Fruit fly (Drosophila melanogaster) whole organism, embryonic: ENCODE measurements around the gene HIP-R.

Experiments
- Bgb ChIP-seq: fragments of 200-800 bp; sonication (Bioruptor generic); IDR thresholded peaks from 2 replicates; pipeline ENCODE4 v1.3.6; 2022; ENCODE audit warnings: missing biosample characterization, missing genetic modification characterization; ENCODE audit not compliant: partially characterized antibody
- CG1024 ChIP-seq: fragments of 200-800 bp; sonication (Bioruptor generic); IDR thresholded peaks from 2 replicates; pipeline ENCODE4 v1.3.6; 2022; ENCODE audit warnings: missing biosample characterization, missing genetic modification characterization
- CG10321 ChIP-seq: fragments of 200-800 bp; sonication (Bioruptor generic); IDR thresholded peaks from 2 replicates; pipeline ENCODE4 v1.3.6; 2022; ENCODE audit warnings: missing biosample characterization, missing genetic modification characterization
- CG10462 ChIP-seq: fragments of 200-800 bp; sonication (Bioruptor generic); optimal IDR thresholded peaks from 2 replicates; lab custom pipeline; 2016; ENCODE audit warnings: missing biosample characterization, missing genetic modification characterization
- CG11247 ChIP-seq: fragments of 200-800 bp; sonication (Bioruptor generic); IDR thresholded peaks from 2 replicates; pipeline ENCODE4 v1.3.6; 2022; ENCODE audit warnings: missing biosample characterization, missing genetic modification characterization
- CG11504 ChIP-seq: fragments of 200-800 bp; sonication (Bioruptor generic); optimal IDR thresholded peaks from 3 replicates; lab custom pipeline; 2019; ENCODE audit warnings: missing biosample characterization, mild to moderate bottlenecking, missing genetic modification characterization, moderate library complexity
- CG12299 ChIP-seq: fragments of 200-800 bp; sonication (Bioruptor generic); optimal IDR thresholded peaks from 2 replicates; lab custom pipeline; 2018; ENCODE audit warnings: missing biosample characterization, mild to moderate bottlenecking, missing genetic modification characterization
- CG13424 ChIP-seq: fragments of 200-800 bp; sonication (Bioruptor generic); optimal IDR thresholded peaks from 2 replicates; lab custom pipeline; 2019; ENCODE audit warnings: missing biosample characterization, mild to moderate bottlenecking, missing genetic modification characterization, moderate library complexity
- CG15514 ChIP-seq: fragments of 200-800 bp; sonication (Bioruptor generic); optimal IDR thresholded peaks from 3 replicates; lab custom pipeline; 2017; ENCODE audit warnings: missing biosample characterization, missing genetic modification characterization, mild to moderate bottlenecking, moderate library complexity, missing genetic modification reagents
- CG17612 ChIP-seq: fragments of 200-800 bp; sonication (Bioruptor generic); IDR thresholded peaks from 2 replicates; pipeline ENCODE4 v1.3.6; 2022; ENCODE audit warnings: missing biosample characterization, missing genetic modification characterization
- CG17829 ChIP-seq: fragments of 200-800 bp; optimal IDR thresholded peaks from 2 replicates; lab custom pipeline; 2019; ENCODE audit warnings: missing biosample characterization, mild to moderate bottlenecking, missing genetic modification characterization, moderate library complexity
- CG2199 ChIP-seq: fragments of 200-800 bp; sonication (Bioruptor generic); IDR thresholded peaks from 3 replicates; pipeline ENCODE4 v1.3.6; 2022; ENCODE audit warnings: missing biosample characterization, missing genetic modification characterization
- CG3281 ChIP-seq: fragments of 200-800 bp; sonication (Bioruptor generic); optimal IDR thresholded peaks from 3 replicates; lab custom pipeline; 2017; ENCODE audit warnings: missing biosample characterization, mild to moderate bottlenecking, missing genetic modification characterization
- CG34224 ChIP-seq: fragments of 200-800 bp; sonication (Bioruptor generic); IDR thresholded peaks from 3 replicates; pipeline ENCODE4 v1.3.6; 2022; ENCODE audit warnings: missing biosample characterization, missing genetic modification characterization; ENCODE audit not compliant: partially characterized antibody
- CG42726 ChIP-seq: fragments of 200-800 bp; sonication (Bioruptor generic); IDR thresholded peaks from 2 replicates; pipeline ENCODE4 v1.3.6; 2022; ENCODE audit warnings: missing biosample characterization, missing genetic modification characterization; ENCODE audit not compliant: partially characterized antibody
- CG4282 ChIP-seq: fragments of 200-800 bp; sonication (Bioruptor generic); optimal IDR thresholded peaks from 2 replicates; lab custom pipeline; 2016; ENCODE audit warnings: missing biosample characterization, missing genetic modification characterization
- CG6175 ChIP-seq: fragments of 200-800 bp; sonication (Bioruptor generic); IDR thresholded peaks from 3 replicates; pipeline ENCODE4 v1.3.6; 2022; ENCODE audit warnings: missing biosample characterization, missing genetic modification characterization
- CG6654 ChIP-seq: fragments of 200-800 bp; sonication (Bioruptor generic); optimal IDR thresholded peaks from 2 replicates; lab custom pipeline; 2017; ENCODE audit warnings: missing biosample characterization, mild to moderate bottlenecking, missing genetic modification characterization
- CG9609 ChIP-seq: fragments of 200-800 bp; sonication (Bioruptor generic); optimal IDR thresholded peaks from 3 replicates; lab custom pipeline; 2016; ENCODE audit warnings: missing biosample characterization, missing genetic modification characterization
- CG9727 ChIP-seq: fragments of 200-800 bp; sonication (Bioruptor generic); optimal IDR thresholded peaks from 3 replicates; lab custom pipeline; 2017; ENCODE audit warnings: missing biosample characterization, mild to moderate bottlenecking, missing genetic modification characterization
- CG9876 ChIP-seq: fragments of 200-800 bp; sonication (Bioruptor generic); optimal IDR thresholded peaks from 2 replicates; lab custom pipeline; 2016; ENCODE audit warnings: missing biosample characterization, missing genetic modification characterization
- Deaf1 ChIP-seq: fragments of 200-800 bp; optimal IDR thresholded peaks from 3 replicates; lab custom pipeline; 2019; ENCODE audit warnings: missing biosample characterization, mild to moderate bottlenecking, missing genetic modification characterization, moderate library complexity
- Fer2 ChIP-seq: fragments of 200-800 bp; sonication (Bioruptor generic); optimal IDR thresholded peaks from 2 replicates; lab custom pipeline; 2018; ENCODE audit warnings: missing biosample characterization, mild to moderate bottlenecking, missing genetic modification characterization, moderate library complexity
- H15 ChIP-seq: fragments of 200-800 bp; sonication (Bioruptor generic); IDR thresholded peaks from 3 replicates; pipeline ENCODE4 v1.3.6; 2022; ENCODE audit warnings: missing biosample characterization, missing genetic modification characterization
- H2.0 ChIP-seq: fragments of 200-800 bp; sonication (Bioruptor generic); IDR thresholded peaks from 2 replicates; pipeline ENCODE4 v1.3.6; 2022; ENCODE audit warnings: missing biosample characterization, missing genetic modification characterization
- HLH4C ChIP-seq: fragments of 200-800 bp; sonication (Bioruptor generic); IDR thresholded peaks from 3 replicates; pipeline ENCODE4 v1.3.6; 2022; ENCODE audit warnings: missing biosample characterization, missing genetic modification characterization; ENCODE audit not compliant: partially characterized antibody
- Hmr ChIP-seq: fragments of 200-800 bp; sonication (Bioruptor generic); optimal IDR thresholded peaks from 3 replicates; lab custom pipeline; 2017; ENCODE audit warnings: mild to moderate bottlenecking, missing biosample characterization, missing genetic modification reagents, missing genetic modification characterization
- Hr51 ChIP-seq, 2 experiments: fragments of 200-800 bp; sonication (Bioruptor generic); optimal IDR thresholded peaks; 2 replicates in 1 of 2; 3 replicates in 1 of 2; lab custom pipeline; 2016 to 2018; ENCODE audit warnings: missing biosample characterization in 2 of 2, missing genetic modification characterization in 2 of 2, mild to moderate bottlenecking in 1 of 2, moderate library complexity in 1 of 2
- MBD-R2 ChIP-seq: fragments of 200-800 bp; sonication (Bioruptor generic); IDR thresholded peaks from 2 replicates; pipeline ENCODE4 v1.3.6; 2022; ENCODE audit warnings: missing biosample characterization, missing genetic modification characterization
- Optix ChIP-seq: fragments of 200-800 bp; sonication (Bioruptor generic); IDR thresholded peaks from 3 replicates; pipeline ENCODE4 v1.3.6; 2022; ENCODE audit warnings: missing biosample characterization, missing genetic modification characterization
- Ptx1 ChIP-seq: fragments of 200-800 bp; sonication (Bioruptor generic); IDR thresholded peaks from 2 replicates; pipeline ENCODE4 v1.3.6; 2022; ENCODE audit warnings: missing biosample characterization, missing genetic modification characterization
- Six4 ChIP-seq: fragments of 200-800 bp; sonication (Bioruptor generic); optimal IDR thresholded peaks from 2 replicates; lab custom pipeline; 2016; ENCODE audit warnings: missing biosample characterization, missing genetic modification characterization
- Spps ChIP-seq: fragments of 200-800 bp; sonication (Bioruptor generic); optimal IDR thresholded peaks from 2 replicates; lab custom pipeline; 2018; ENCODE audit warnings: missing biosample characterization, mild to moderate bottlenecking, missing genetic modification characterization
- Sry-δ ChIP-seq: fragments of 200-800 bp; sonication (Bioruptor generic); optimal IDR thresholded peaks from 2 replicates; lab custom pipeline; 2016; ENCODE audit warnings: missing biosample characterization, missing genetic modification characterization
- Trl ChIP-seq, 3 experiments: fragments of >200 bp in 2 of 3; fragments of 200-800 bp in 1 of 3; sonication (Bioruptor generic) in 1 of 3; optimal IDR thresholded peaks; 2 replicates in 1 of 3; 3 replicates in 2 of 3; lab custom pipeline; 2016 to 2017; ENCODE audit warnings: missing biosample characterization in 1 of 3, missing genetic modification characterization in 1 of 3
- ase ChIP-seq: fragments of 200-800 bp; sonication (Bioruptor generic); IDR thresholded peaks from 3 replicates; pipeline ENCODE4 v1.3.6; 2022; ENCODE audit warnings: missing biosample characterization, missing genetic modification characterization
- da ChIP-seq: fragments of 200-800 bp; sonication (Bioruptor generic); optimal IDR thresholded peaks from 2 replicates; lab custom pipeline; 2016; ENCODE audit warnings: missing biosample characterization, missing genetic modification characterization
- esg ChIP-seq: fragments of 200-800 bp; sonication (Bioruptor generic); conservative IDR thresholded peaks from 2 replicates; pipeline ENCODE4 v1.3.6; 2022; ENCODE audit warnings: missing biosample characterization, missing genetic modification characterization
- fd3F ChIP-seq: fragments of 200-800 bp; sonication (Bioruptor generic); optimal IDR thresholded peaks from 2 replicates; lab custom pipeline; 2018; ENCODE audit warnings: missing biosample characterization, mild to moderate bottlenecking, missing genetic modification characterization, moderate library complexity
- gsb-n ChIP-seq: fragments of 200-800 bp; sonication (Bioruptor generic); optimal IDR thresholded peaks from 3 replicates; lab custom pipeline; 2018; ENCODE audit warnings: missing biosample characterization, mild to moderate bottlenecking, missing genetic modification characterization
- h ChIP-seq: fragments of >200 bp; optimal IDR thresholded peaks from 2 replicates; lab custom pipeline; 2017
- insv ChIP-seq, 2 experiments: fragments of 200-800 bp; sonication (Bioruptor generic); optimal IDR thresholded peaks; 3 replicates each; lab custom pipeline; 2016 to 2018; ENCODE audit warnings: missing biosample characterization in 2 of 2, missing genetic modification characterization in 2 of 2
- luna ChIP-seq: fragments of 200-800 bp; sonication (Bioruptor generic); optimal IDR thresholded peaks from 2 replicates; lab custom pipeline; 2016; ENCODE audit warnings: missing biosample characterization, missing genetic modification characterization
- pan ChIP-seq, 4 experiments: fragments of >200 bp in 3 of 4; fragments of 200-800 bp in 1 of 4; sonication (Bioruptor generic) in 1 of 4; optimal IDR thresholded peaks in 3 of 4; IDR thresholded peaks in 1 of 4; 2 replicates each; pipeline versions ENCODE4 v1.3.6 to Lab custom; 2017 to 2022; ENCODE audit warnings: missing biosample characterization in 2 of 4, missing genetic modification characterization in 2 of 4, mixed read lengths in 1 of 4
- seq ChIP-seq: fragments of 200-800 bp; sonication (Bioruptor generic); IDR thresholded peaks from 2 replicates; pipeline ENCODE4 v1.3.6; 2022; ENCODE audit warnings: missing biosample characterization, missing genetic modification characterization
- sqz ChIP-seq: fragments of 200-800 bp; sonication (Bioruptor generic); optimal IDR thresholded peaks from 3 replicates; lab custom pipeline; 2018; ENCODE audit warnings: missing biosample characterization, mild to moderate bottlenecking, missing genetic modification characterization
- ssp ChIP-seq: fragments of 200-800 bp; sonication (Bioruptor generic); IDR thresholded peaks from 2 replicates; pipeline ENCODE4 v1.3.6; 2022; ENCODE audit warnings: missing biosample characterization, missing genetic modification characterization

The HIP-R gene

dm6 chrX:3750232-3751075, 39.3 kb upstream of the HIP-R start (continued):
- TF ChIP-seq Sry-δ (GFP tag; lab: Kevin White, UChicago) (peak; percentile 38), CG10462 (peak; percentile 61), H2.0 (GFP tag; lab: Robert Waterston, UW) (peak; percentile 83), fd3F (peak; percentile 87), Fer2 (tag; lab: Kevin White, UChicago) (peak; percentile 80), pan (optimal IDR thresholded peaks at IDR 0.05; lab: Kevin White, UChicago) (no peak), pan (GFP tag; optimal IDR thresholded peaks at IDR 0.05 in 1 of 2, IDR thresholded peaks at IDR 0.05 in 1 of 2) (peak in 1 of 2 experiments; percentile 90), CG12299 (tag; lab: Kevin White, UChicago) (peak; percentile 86), CG42726 (GFP tag; lab: Robert Waterston, UW) (no peak), ssp (GFP tag; lab: Robert Waterston, UW) (peak; percentile 79), CG2199 (GFP tag; lab: Robert Waterston, UW) (peak; percentile 79; the same call in 1 of the 3 replicates), Spps (peak; percentile 72), Deaf1 (tag; lab: Kevin White, UChicago) (no peak), Six4 (GFP tag; lab: Kevin White, UChicago) (peak; percentile 71), h (lab: Kevin White, UChicago) (no peak), CG3281 (peak; percentile 83), seq (GFP tag; lab: Robert Waterston, UW) (peak; percentile 77), CG11247 (GFP tag; lab: Robert Waterston, UW) (peak; percentile 84), Hr51 (GFP tag; optimal IDR thresholded peaks at IDR 0.05; lab: Kevin White, UChicago) (peak; percentile 71 to 90), Bgb (0 out of 2 replicates have a peak, but pooled peaks have one; percentile 14), Hmr (GFP tag; lab: Kevin White, UChicago) (peak; percentile 88), CG1024 (GFP tag; lab: Robert Waterston, UW) (peak; percentile 52; the same call in 1 of the 2 replicates), insv (GFP tag; optimal IDR thresholded peaks at IDR 0.05; lab: Kevin White, UChicago) (peak in 1 of 2 experiments; percentile 47), CG11504 (peak; percentile 90), CG17612 (GFP tag; lab: Robert Waterston, UW) (peak; percentile 56), CG9876 (GFP tag; lab: Kevin White, UChicago) (peak; percentile 64), MBD-R2 (GFP tag; lab: Robert Waterston, UW) (peak; percentile 71), CG6654 (GFP tag; lab: Kevin White, UChicago) (peak; percentile 74), H15 (GFP tag; lab: Robert Waterston, UW) (peak; percentile 77), luna (no peak), CG13424 (tag; lab: Kevin White, UChicago) (peak; percentile 89), Ptx1 (GFP tag; lab: Robert Waterston, UW) (peak; percentile 93), esg (GFP tag; lab: Robert Waterston, UW) (peak; percentile 89), CG9727 (peak; percentile 73), Trl (optimal IDR thresholded peaks at IDR 0.05; lab: Kevin White, UChicago) (no peak), Trl (GFP tag; optimal IDR thresholded peaks at IDR 0.05; lab: Kevin White, UChicago) (peak; percentile 81), CG10321 (no peak), ase (GFP tag; lab: Robert Waterston, UW) (peak; percentile 78), CG17829 (tag; lab: Kevin White, UChicago) (peak; percentile 81), gsb-n (tag; lab: Kevin White, UChicago) (peak; percentile 80), CG6175 (GFP tag; lab: Robert Waterston, UW) (peak; percentile 39; the same call in 2 of the 3 replicates), sqz (GFP tag; lab: Kevin White, UChicago) (peak; percentile 12), da (peak; percentile 43), HLH4C (GFP tag; lab: Robert Waterston, UW) (no peak), CG9609 (peak; percentile 76), CG15514 (GFP tag; lab: Kevin White, UChicago) (peak; percentile 71), CG34224 (GFP tag; lab: Robert Waterston, UW) (no peak), Optix (GFP tag; lab: Robert Waterston, UW) (peak; percentile 83), CG4282 (GFP tag; lab: Kevin White, UChicago) (peak; percentile 44)
